Worm (Caenorhabditis elegans) whole organism, L2 larva: ENCODE data around the gene clc-29.

Experiments
- F13H6.1 ChIP-seq: sonication (generic microtip); optimal IDR thresholded peaks from 2 replicates; lab custom pipeline; 2016; ENCODE audit warnings: missing genetic modification characterization, missing compliant biosample characterization
- R02D3.7 ChIP-seq: fragments of 150-350 bp; optimal IDR thresholded peaks from 2 replicates; lab custom pipeline; 2014; ENCODE audit warnings: missing biosample characterization, missing genetic modification characterization
- ama-1 ChIP-seq: fragments of 150-350 bp; optimal IDR thresholded peaks from 2 replicates; lab custom pipeline; 2018; ENCODE audit warnings: inconsistent platforms
- fos-1 ChIP-seq: fragments of 150-350 bp; optimal IDR thresholded peaks from 2 replicates; lab custom pipeline; 2014; ENCODE audit warnings: missing biosample characterization, missing genetic modification characterization
- nhr-21 ChIP-seq: fragments of 150-350 bp; optimal IDR thresholded peaks from 2 replicates; lab custom pipeline; 2014; ENCODE audit warnings: missing biosample characterization, missing genetic modification characterization
- peb-1 ChIP-seq: fragments of 150-350 bp; optimal IDR thresholded peaks from 2 replicates; lab custom pipeline; 2014; ENCODE audit warnings: missing biosample characterization, missing genetic modification characterization
- snpc-4 ChIP-seq: fragments of 150-350 bp; optimal IDR thresholded peaks from 2 replicates; lab custom pipeline; 2014; ENCODE audit warnings: missing biosample characterization, missing genetic modification characterization
- unc-39 ChIP-seq: fragments of 150-350 bp; optimal IDR thresholded peaks from 2 replicates; lab custom pipeline; 2014; ENCODE audit warnings: missing biosample characterization, missing genetic modification characterization
- unc-62 ChIP-seq: fragments of 150-350 bp; optimal IDR thresholded peaks from 2 replicates; lab custom pipeline; 2014; ENCODE audit warnings: missing biosample characterization, missing genetic modification reagents, missing genetic modification characterization
- zag-1 ChIP-seq: fragments of 150-350 bp; optimal IDR thresholded peaks from 2 replicates; lab custom pipeline; 2014; ENCODE audit warnings: missing biosample characterization, missing genetic modification characterization
- ztf-4 ChIP-seq: fragments of 150-350 bp; optimal IDR thresholded peaks from 2 replicates; lab custom pipeline; 2014; ENCODE audit warnings: missing biosample characterization, missing genetic modification characterization

DNA sequence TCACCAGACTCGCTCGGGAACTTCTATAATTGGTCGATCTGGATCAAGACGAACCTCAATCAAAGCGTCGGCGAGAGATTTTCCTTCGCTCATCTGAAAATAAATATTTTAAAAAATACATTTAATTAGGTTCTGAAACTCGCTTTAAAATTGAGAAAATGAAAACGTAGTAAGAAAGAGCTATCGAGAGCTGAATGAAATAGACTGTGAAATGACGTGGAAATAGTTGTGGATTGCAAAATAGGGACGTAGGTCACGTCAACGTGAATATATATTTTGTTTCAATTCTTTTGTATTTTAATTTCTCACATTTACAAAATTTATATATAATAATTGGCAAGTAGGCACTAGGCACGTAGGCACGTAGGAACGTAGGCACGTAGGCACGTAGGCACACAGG is 13.3 kb downstream of the clc-29 start, which contains the start of gene ZC262.4:
- TF ChIP-seq fos-1 (tag; lab: Kevin White, UChicago): no peak
- TF ChIP-seq R02D3.7 (tag; lab: Kevin White, UChicago): no peak
- TF ChIP-seq zag-1: no peak
- TF ChIP-seq nhr-21 (tag; lab: Kevin White, UChicago): no peak
- no peak for TF ChIP-seq ztf-4 (tag; lab: Kevin White, UChicago)
- no peak for TF ChIP-seq snpc-4 (tag; lab: Kevin White, UChicago)
- TF ChIP-seq unc-62 (GFP tag; lab: Kevin White, UChicago): no peak
- TF ChIP-seq peb-1: no peak
- no peak for TF ChIP-seq F13H6.1 (tag; lab: Kevin White, UChicago)
- TF ChIP-seq ama-1 (lab: Kevin White, UChicago): no peak
- TF ChIP-seq unc-39 (tag; lab: Kevin White, UChicago): no peak
